Worm (Caenorhabditis elegans): ENCODE data around the gene F43E2.1.
A peak's percentile ranks its signal among the peaks of the same experiment; 100 is the strongest.

ce11 chrII:7363990-7364455, 11.1 kb upstream of the F43E2.1 start, which contains the start of gene msra-1:
- TF ChIP-seq snpc-4 (tag; optimal IDR thresholded peaks at IDR 0.05), result no peak
- TF ChIP-seq ztf-4 (tag; optimal IDR thresholded peaks at IDR 0.05), result no peak
- no peak for TF ChIP-seq dmd-4 (tag; optimal IDR thresholded peaks at IDR 0.05)
- TF ChIP-seq nhr-12 (tag; optimal IDR thresholded peaks at IDR 0.05), result no peak
- no peak for TF ChIP-seq elt-1 (tag; optimal IDR thresholded peaks at IDR 0.05)
- TF ChIP-seq unc-39 (tag; optimal IDR thresholded peaks at IDR 0.05), result no peak
- no peak for TF ChIP-seq lin-39 (tag; optimal IDR thresholded peaks at IDR 0.05)
- TF ChIP-seq egl-27 (tag; optimal IDR thresholded peaks at IDR 0.05), result no peak
- TF ChIP-seq nhr-77 (tag; optimal IDR thresholded peaks at IDR 0.05), result no peak
- TF ChIP-seq elt-3 (tag; optimal IDR thresholded peaks at IDR 0.05), result no peak
- peak; percentile 39 for TF ChIP-seq unc-55 (GFP tag; optimal IDR thresholded peaks at IDR 0.05)
